Worm (Caenorhabditis elegans) whole organism, L4 larva: Measurements from ENCODE around the gene F54F2.6.

Experiments used
- D1046.2 ChIP-seq: fragments of 200-800 bp; sonication (Bioruptor generic); IDR thresholded peaks from 2 replicates; pipeline ENCODE4 v1.3.6; 2022; ENCODE audit warnings: missing genetic modification characterization, missing compliant biosample characterization
- R02D3.7 ChIP-seq: fragments of 150-350 bp; sonication (generic microtip); optimal IDR thresholded peaks from 3 replicates; lab custom pipeline; 2014; ENCODE audit warnings: missing biosample characterization, missing genetic modification characterization
- T20F7.1 ChIP-seq: fragments of 200-800 bp; sonication (Bioruptor generic); optimal IDR thresholded peaks from 2 replicates; lab custom pipeline; 2018; ENCODE audit warnings: mild to moderate bottlenecking, missing genetic modification characterization, missing compliant biosample characterization
- Y105C5A.15 ChIP-seq: fragments of 200-800 bp; sonication (Bioruptor generic); IDR thresholded peaks from 2 replicates; pipeline ENCODE4 v1.3.6; 2022; ENCODE audit warnings: missing genetic modification characterization, missing compliant biosample characterization
- ZK337.2 ChIP-seq: fragments of 200-800 bp; sonication (Bioruptor generic); IDR thresholded peaks from 2 replicates; pipeline ENCODE4 v1.3.6; 2022; ENCODE audit warnings: missing genetic modification reagents, missing genetic modification characterization, missing compliant biosample characterization
- ZK546.5 ChIP-seq, 2 experiments: sonication (generic microtip); optimal IDR thresholded peaks; 2 replicates each; lab custom pipeline; 2017; ENCODE audit warnings: missing biosample characterization in 2 of 2, missing genetic modification characterization in 2 of 2
- aha-1 ChIP-seq: fragments of 150-350 bp; peaks from one replicate; lab custom pipeline; 2014; ENCODE audit warnings: missing biosample characterization, missing genetic modification characterization
- aly-2 ChIP-seq: sonication (generic microtip); optimal IDR thresholded peaks from 2 replicates; lab custom pipeline; 2018; ENCODE audit warnings: missing biosample characterization, missing genetic modification characterization
- ama-1 ChIP-seq: fragments of 150-350 bp; optimal IDR thresholded peaks from 2 replicates; lab custom pipeline; 2014; ENCODE audit warnings: inconsistent platforms, mixed read lengths
- ceh-20 ChIP-seq: fragments of 200-800 bp; sonication (Bioruptor generic); IDR thresholded peaks from 2 replicates; pipeline ENCODE4 v1.3.6; 2022; ENCODE audit warnings: missing genetic modification reagents, missing genetic modification characterization, missing compliant biosample characterization
- ceh-28 ChIP-seq: fragments of 150-350 bp; optimal IDR thresholded peaks from 2 replicates; lab custom pipeline; 2014; ENCODE audit warnings: missing biosample characterization, missing genetic modification reagents, missing genetic modification characterization
- ctbp-1 ChIP-seq: fragments of 200-800 bp; sonication (Bioruptor generic); IDR thresholded peaks from 2 replicates; pipeline ENCODE4 v1.3.6; 2022; ENCODE audit warnings: missing genetic modification reagents, missing genetic modification characterization, missing compliant biosample characterization
- daf-16 ChIP-seq, 3 experiments: sonication (generic microtip); optimal IDR thresholded peaks; 2 replicates each; lab custom pipeline; 2016 to 2017; ENCODE audit warnings: missing genetic modification characterization in 3 of 3, missing genetic modification reagents in 3 of 3, mild to moderate bottlenecking in 2 of 3, missing compliant biosample characterization in 2 of 3, missing biosample characterization in 1 of 3, moderate library complexity in 1 of 3
- dmd-6 ChIP-seq: fragments of 200-800 bp; sonication (Bioruptor generic); IDR thresholded peaks from 2 replicates; pipeline ENCODE4 v1.3.6; 2022; ENCODE audit warnings: missing genetic modification reagents, missing genetic modification characterization, missing compliant biosample characterization
- dmd-9 ChIP-seq: fragments of 200-800 bp; sonication (Bioruptor generic); IDR thresholded peaks from 2 replicates; pipeline ENCODE4 v1.3.6; 2022; ENCODE audit warnings: missing genetic modification reagents, missing genetic modification characterization, missing compliant biosample characterization
- duxl-1 ChIP-seq: sonication (generic microtip); optimal IDR thresholded peaks from 2 replicates; lab custom pipeline; 2016; ENCODE audit warnings: mild to moderate bottlenecking, missing genetic modification characterization, moderate library complexity, missing compliant biosample characterization; ENCODE audit not compliant: poor library complexity
- egl-43 ChIP-seq: fragments of 200-800 bp; sonication (Bioruptor generic); IDR thresholded peaks from 2 replicates; pipeline ENCODE4 v1.3.6; 2022; ENCODE audit warnings: missing genetic modification reagents, missing genetic modification characterization, missing compliant biosample characterization
- fkh-10 ChIP-seq: fragments of 150-350 bp; optimal IDR thresholded peaks from 2 replicates; lab custom pipeline; 2014; ENCODE audit warnings: missing biosample characterization, missing genetic modification reagents, missing genetic modification characterization
- hif-1 ChIP-seq, 2 experiments: sonication (generic microtip); optimal IDR thresholded peaks; 2 replicates each; lab custom pipeline; 2016 to 2017; ENCODE audit warnings: missing compliant biosample characterization in 2 of 2, missing genetic modification characterization in 2 of 2, missing genetic modification reagents in 2 of 2, missing genotype in 2 of 2, mild to moderate bottlenecking in 1 of 2
- hlh-11 ChIP-seq: fragments of 200-800 bp; sonication (Bioruptor generic); optimal IDR thresholded peaks from 2 replicates; lab custom pipeline; 2018; ENCODE audit warnings: mild to moderate bottlenecking, missing genetic modification characterization, missing compliant biosample characterization
- hlh-30 ChIP-seq: sonication (generic microtip); optimal IDR thresholded peaks from 2 replicates; lab custom pipeline; 2017; ENCODE audit warnings: antibody characterized with exemption, mild to moderate bottlenecking, missing genetic modification characterization, missing compliant biosample characterization; ENCODE audit not compliant: insufficient read depth
- jun-1 ChIP-seq: fragments of 150-350 bp; optimal IDR thresholded peaks from 2 replicates; lab custom pipeline; 2014; ENCODE audit warnings: missing biosample characterization, missing genetic modification reagents, missing genetic modification characterization
- lin-15B ChIP-seq: fragments of 150-350 bp; sonication (generic microtip); optimal IDR thresholded peaks from 3 replicates; lab custom pipeline; 2014; ENCODE audit warnings: missing biosample characterization, missing genetic modification characterization
- lin-29 ChIP-seq: fragments of 200-800 bp; sonication (Bioruptor generic); IDR thresholded peaks from 2 replicates; pipeline ENCODE4 v1.3.6; 2022; ENCODE audit warnings: missing genetic modification reagents, missing genetic modification characterization, missing compliant biosample characterization
- lin-38 ChIP-seq: fragments of 200-800 bp; sonication (Bioruptor generic); IDR thresholded peaks from 2 replicates; pipeline ENCODE4 v1.3.6; 2022; ENCODE audit warnings: missing genetic modification reagents, missing genetic modification characterization, missing compliant biosample characterization
- lsy-2 ChIP-seq, 2 experiments: fragments of 150-350 bp in 1 of 2; sonication (generic microtip) in 1 of 2; optimal IDR thresholded peaks; 2 replicates each; lab custom pipeline; 2014 to 2017; ENCODE audit warnings: missing biosample characterization in 2 of 2, missing genetic modification characterization in 2 of 2
- madf-5 ChIP-seq, 2 experiments: fragments of 200-800 bp; sonication (Bioruptor generic); IDR thresholded peaks; 2 replicates each; pipeline ENCODE4 v1.3.6; 2022; ENCODE audit warnings: missing compliant biosample characterization in 2 of 2, missing genetic modification characterization in 2 of 2
- mdt-29 ChIP-seq: fragments of 200-800 bp; sonication (Bioruptor generic); IDR thresholded peaks from 2 replicates; pipeline ENCODE4 v1.3.6; 2022; ENCODE audit warnings: missing genetic modification reagents, missing genetic modification characterization, missing compliant biosample characterization
- mes-2 ChIP-seq: sonication (generic microtip); optimal IDR thresholded peaks from 2 replicates; lab custom pipeline; 2016; ENCODE audit warnings: missing genotype, mild to moderate bottlenecking, missing genetic modification characterization, missing compliant biosample characterization; ENCODE audit not compliant: poor library complexity, severe bottlenecking
- mxl-2 ChIP-seq: fragments of 200-800 bp; sonication (Bioruptor generic); conservative IDR thresholded peaks from 2 replicates; pipeline ENCODE4 v1.3.6; 2022; ENCODE audit warnings: missing genetic modification reagents, missing genetic modification characterization, missing compliant biosample characterization
- nhr-10 ChIP-seq: fragments of 150-350 bp; optimal IDR thresholded peaks from 2 replicates; lab custom pipeline; 2014; ENCODE audit warnings: missing biosample characterization, missing genetic modification characterization
- nhr-11 ChIP-seq: fragments of 150-350 bp; optimal IDR thresholded peaks from 2 replicates; lab custom pipeline; 2014; ENCODE audit warnings: missing biosample characterization, missing genetic modification characterization
- nhr-25 ChIP-seq: sonication (generic microtip); optimal IDR thresholded peaks from 2 replicates; lab custom pipeline; 2017; ENCODE audit warnings: missing genetic modification characterization, mild to moderate bottlenecking, missing compliant biosample characterization, antibody characterized with exemption, moderate library complexity, borderline replicate concordance; ENCODE audit not compliant: insufficient read depth
- nhr-41 ChIP-seq: fragments of 200-800 bp; sonication (Bioruptor generic); IDR thresholded peaks from 2 replicates; pipeline ENCODE4 v1.3.6; 2022; ENCODE audit warnings: missing genetic modification reagents, missing genetic modification characterization, missing compliant biosample characterization
- pha-4 ChIP-seq, 2 experiments: fragments of 150-350 bp in 1 of 2; fragments of 200-800 bp in 1 of 2; sonication (Bioruptor generic) in 1 of 2; IDR thresholded peaks in 1 of 2; optimal IDR thresholded peaks in 1 of 2; 2 replicates each; pipeline versions ENCODE4 v1.3.6 to Lab custom; 2014 to 2022; ENCODE audit warnings: missing genetic modification characterization in 2 of 2, missing genetic modification reagents in 2 of 2, missing biosample characterization in 1 of 2, missing compliant biosample characterization in 1 of 2
- pqm-1 ChIP-seq: sonication (generic microtip); optimal IDR thresholded peaks from 2 replicates; lab custom pipeline; 2017; ENCODE audit warnings: missing biosample characterization, missing genetic modification characterization
- saeg-2 ChIP-seq: fragments of 200-800 bp; sonication (Bioruptor generic); IDR thresholded peaks from 2 replicates; pipeline ENCODE4 v1.3.6; 2022; ENCODE audit warnings: missing genetic modification reagents, missing genetic modification characterization, missing compliant biosample characterization
- set-16 ChIP-seq: fragments of 200-800 bp; sonication (Bioruptor generic); IDR thresholded peaks from 2 replicates; pipeline ENCODE4 v1.3.6; 2022; ENCODE audit warnings: missing genetic modification reagents, missing genetic modification characterization, missing compliant biosample characterization
- skn-1 ChIP-seq: fragments of 150-350 bp; optimal IDR thresholded peaks from 2 replicates; lab custom pipeline; 2014; ENCODE audit warnings: missing biosample characterization, missing genetic modification characterization
- snpc-4 ChIP-seq: fragments of 150-350 bp; optimal IDR thresholded peaks from 2 replicates; lab custom pipeline; 2014; ENCODE audit warnings: missing biosample characterization, missing genetic modification characterization
- spr-1 ChIP-seq: sonication (generic microtip); optimal IDR thresholded peaks from 2 replicates; lab custom pipeline; 2016; ENCODE audit warnings: mild to moderate bottlenecking, missing genetic modification characterization, missing compliant biosample characterization
- unc-130 ChIP-seq: sonication (generic microtip); optimal IDR thresholded peaks from 2 replicates; lab custom pipeline; 2016; ENCODE audit warnings: missing genetic modification reagents, missing genetic modification characterization, missing compliant biosample characterization
- unc-39 ChIP-seq: sonication (generic microtip); optimal IDR thresholded peaks from 2 replicates; lab custom pipeline; 2017; ENCODE audit warnings: missing biosample characterization, missing genetic modification characterization
- unc-62 ChIP-seq, 3 experiments: fragments of 150-350 bp in 1 of 3; sonication (generic microtip); optimal IDR thresholded peaks in 2 of 3; peaks in 1 of 3; 1 replicate in 1 of 3; 2 replicates in 2 of 3; lab custom pipeline; 2014 to 2017; ENCODE audit warnings: missing biosample characterization in 3 of 3, missing genetic modification characterization in 3 of 3, missing genetic modification reagents in 3 of 3, missing genotype in 1 of 3
- zfp-3 ChIP-seq: fragments of 200-800 bp; sonication (Bioruptor generic); conservative IDR thresholded peaks from 2 replicates; pipeline ENCODE4 v1.3.6; 2022; ENCODE audit warnings: missing genetic modification reagents, missing genetic modification characterization, missing compliant biosample characterization

F54F2.6 gene

ce11 chrIII:8795595-8796141 is 4.8 kb downstream of the F54F2.6 start (continued):
- TF ChIP-seq ceh-20 (peak; percentile 89), Y105C5A.15 (GFP tag; lab: Robert Waterston, UW) (no peak), mdt-29 (GFP tag; lab: Robert Waterston, UW) (peak; percentile 56; the same call in 1 of the 2 replicates), R02D3.7 (no peak), dmd-9 (0 out of 2 replicates have a peak, but pooled peaks have one; percentile 9)

DNA sequence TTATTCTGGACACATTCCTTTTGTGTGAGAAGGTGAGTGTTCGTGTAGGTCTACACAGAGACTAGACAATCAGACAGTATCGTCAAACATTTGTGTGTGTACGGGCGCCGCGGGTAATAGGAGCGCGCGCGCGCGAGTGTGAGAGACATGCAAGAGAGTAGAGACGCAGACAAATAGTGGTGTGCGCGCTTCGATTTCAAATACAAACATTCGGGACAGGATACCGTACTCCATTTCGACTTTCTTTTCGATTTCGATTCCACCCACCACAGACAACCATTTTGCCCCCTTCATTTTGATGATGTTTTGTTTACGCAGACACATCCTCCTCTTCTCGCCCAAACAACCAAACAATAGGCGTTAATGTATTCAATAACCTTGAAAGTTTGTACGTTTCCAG is 5.7 kb downstream of the F54F2.6 start:
- peak in 1 of 2 experiments; percentile 99 for TF ChIP-seq unc-62 (GFP tag; optimal IDR thresholded peaks at IDR 0.05 in 1 of 2; lab: Kevin White, UChicago)
- TF ChIP-seq unc-62 (tag; optimal IDR thresholded peaks at IDR 0.05; lab: Kevin White, UChicago), result no peak
- no peak for TF ChIP-seq lin-15B (tag; lab: Kevin White, UChicago)
- peak; percentile 83 for TF ChIP-seq dmd-6 (GFP tag; lab: Robert Waterston, UW)
- no peak for TF ChIP-seq snpc-4 (tag; lab: Kevin White, UChicago)
- no peak for TF ChIP-seq nhr-10 (tag; lab: Kevin White, UChicago)
- no peak for TF ChIP-seq R02D3.7
- no peak for TF ChIP-seq mdt-29 (GFP tag; lab: Robert Waterston, UW)
- TF ChIP-seq aha-1 (tag; lab: Kevin White, UChicago), result peak; percentile 93
- peak; percentile 58; the same call in 1 of the 2 replicates for TF ChIP-seq pha-4 (GFP tag; IDR thresholded peaks at IDR 0.05; lab: Robert Waterston, UW)
- peak; percentile 91 for TF ChIP-seq pha-4 (tag; optimal IDR thresholded peaks at IDR 0.05; lab: Kevin White, UChicago)
- TF ChIP-seq saeg-2 (GFP tag; lab: Robert Waterston, UW), result no peak
- 0 out of 2 replicates have a peak, but pooled peaks have one; percentile 49 for TF ChIP-seq nhr-41
- TF ChIP-seq mxl-2, result no peak
- no peak for TF ChIP-seq madf-5 (GFP tag; IDR thresholded peaks at IDR 0.05; lab: Robert Waterston, UW)
- peak; percentile 95 for TF ChIP-seq hlh-11 (tag; lab: Kevin White, UChicago)
- TF ChIP-seq skn-1 (tag; lab: Kevin White, UChicago), result no peak
- TF ChIP-seq T20F7.1 (GFP tag; lab: Kevin White, UChicago), result peak; percentile 39
- no peak; the same call in 1 of the 2 replicates for TF ChIP-seq set-16
- no peak for TF ChIP-seq aly-2 (tag; lab: Kevin White, UChicago)
- no peak for TF ChIP-seq ZK337.2 (GFP tag; lab: Robert Waterston, UW)
- no peak for TF ChIP-seq fkh-10 (GFP tag; lab: Kevin White, UChicago)
- no peak for TF ChIP-seq ama-1 (lab: Kevin White, UChicago)
- peak; percentile 36 for TF ChIP-seq nhr-11 (tag; lab: Kevin White, UChicago)
- no peak for TF ChIP-seq ceh-20
- TF ChIP-seq lin-38 (GFP tag; lab: Robert Waterston, UW), result peak; percentile 64
- 0 out of 2 replicates have a peak, but pooled peaks have one; percentile 57 for TF ChIP-seq zfp-3
- TF ChIP-seq ctbp-1 (GFP tag; lab: Robert Waterston, UW), result peak; percentile 71; the same call in 1 of the 2 replicates
- no peak for TF ChIP-seq lin-29 (GFP tag; lab: Robert Waterston, UW)
- TF ChIP-seq daf-16 (GFP tag; optimal IDR thresholded peaks at IDR 0.05; lab: Kevin White, UChicago), result no peak
- peak; percentile 53 for TF ChIP-seq daf-16 (tag; optimal IDR thresholded peaks at IDR 0.05; lab: Kevin White, UChicago)
- 0 out of 2 replicates have a peak, but pooled peaks have one; percentile 70 for TF ChIP-seq D1046.2 (GFP tag; lab: Robert Waterston, UW)
- TF ChIP-seq egl-43 (GFP tag; lab: Robert Waterston, UW), result peak; percentile 80
- TF ChIP-seq pqm-1, result peak; percentile 62
- peak; percentile 79 for TF ChIP-seq hlh-30
- TF ChIP-seq jun-1, result peak; percentile 28
- TF ChIP-seq unc-39, result no peak
- no peak for TF ChIP-seq unc-130 (GFP tag; lab: Kevin White, UChicago)
- TF ChIP-seq spr-1, result no peak
- peak in 1 of 2 experiments; percentile 55 for TF ChIP-seq hif-1 (tag; optimal IDR thresholded peaks at IDR 0.05; lab: Kevin White, UChicago)
- peak; percentile 76 for TF ChIP-seq mes-2 (tag; lab: Kevin White, UChicago)
- TF ChIP-seq ceh-28 (tag; lab: Kevin White, UChicago), result no peak
- TF ChIP-seq lsy-2 (tag; optimal IDR thresholded peaks at IDR 0.05; lab: Kevin White, UChicago), result peak in 1 of 2 experiments; percentile 66
- no peak for TF ChIP-seq ZK546.5 (tag; optimal IDR thresholded peaks at IDR 0.05; lab: Kevin White, UChicago)
- peak; percentile 89 for TF ChIP-seq nhr-25 (tag; lab: Kevin White, UChicago)
- TF ChIP-seq duxl-1 (tag; lab: Kevin White, UChicago), result peak; percentile 30
